Fruit fly (Drosophila melanogaster) whole organism, embryonic: ENCODE results near the gene Rnf146.
A peak's percentile ranks its signal among the peaks of the same experiment; 100 is the strongest.

Source experiments
- Atf-2 ChIP-seq: fragments of 200-800 bp; sonication (Bioruptor generic); optimal IDR thresholded peaks from 2 replicates; lab custom pipeline; 2016; ENCODE audit warnings: missing biosample characterization, missing genetic modification characterization
- CG11723 ChIP-seq: fragments of 200-800 bp; sonication (Bioruptor generic); optimal IDR thresholded peaks from 2 replicates; lab custom pipeline; 2017; ENCODE audit warnings: missing biosample characterization, mild to moderate bottlenecking, missing genetic modification characterization
- CG1832 ChIP-seq: fragments of 200-800 bp; sonication (Bioruptor generic); optimal IDR thresholded peaks from 2 replicates; lab custom pipeline; 2017; ENCODE audit warnings: missing biosample characterization, mild to moderate bottlenecking, missing genetic modification characterization, inconsistent platforms
- CG2120 ChIP-seq: fragments of 200-800 bp; sonication (Bioruptor generic); optimal IDR thresholded peaks from 3 replicates; lab custom pipeline; 2016; ENCODE audit warnings: missing biosample characterization, missing genetic modification characterization
- CG4282 ChIP-seq: fragments of 200-800 bp; sonication (Bioruptor generic); optimal IDR thresholded peaks from 2 replicates; lab custom pipeline; 2016; ENCODE audit warnings: missing biosample characterization, missing genetic modification characterization
- CG4617 ChIP-seq: fragments of 200-800 bp; sonication (Bioruptor generic); optimal IDR thresholded peaks from 3 replicates; lab custom pipeline; 2016; ENCODE audit warnings: missing biosample characterization, missing genetic modification characterization, borderline replicate concordance
- CG5953 ChIP-seq: fragments of 200-800 bp; sonication (Bioruptor generic); IDR thresholded peaks from 2 replicates; pipeline ENCODE4 v1.3.6; 2022; ENCODE audit warnings: missing biosample characterization, missing genetic modification characterization
- CG6765 ChIP-seq: fragments of 200-800 bp; sonication (Bioruptor generic); optimal IDR thresholded peaks from 3 replicates; lab custom pipeline; 2017; ENCODE audit warnings: missing biosample characterization, mild to moderate bottlenecking, missing genetic modification characterization
- CG7271 ChIP-seq: fragments of 200-800 bp; sonication (Bioruptor generic); optimal IDR thresholded peaks from 2 replicates; lab custom pipeline; 2018; ENCODE audit warnings: missing biosample characterization, mild to moderate bottlenecking, missing genetic modification characterization, moderate library complexity
- CG9437 ChIP-seq: fragments of 200-800 bp; sonication (Bioruptor generic); optimal IDR thresholded peaks from 2 replicates; lab custom pipeline; 2018; ENCODE audit warnings: missing biosample characterization, mild to moderate bottlenecking, missing genetic modification characterization
- CTCF ChIP-seq: fragments of 200-800 bp; sonication (Bioruptor generic); optimal IDR thresholded peaks from 2 replicates; lab custom pipeline; 2017; ENCODE audit warnings: missing biosample characterization, mild to moderate bottlenecking, missing genetic modification characterization, moderate library complexity
- Dip3 ChIP-seq: fragments of 200-800 bp; sonication (Bioruptor generic); optimal IDR thresholded peaks from 3 replicates; lab custom pipeline; 2016; ENCODE audit warnings: missing biosample characterization, missing genetic modification characterization
- Doc2 ChIP-seq: fragments of 200-800 bp; sonication (Bioruptor generic); IDR thresholded peaks from 2 replicates; pipeline ENCODE4 v1.3.6; 2022; ENCODE audit warnings: missing biosample characterization, missing genetic modification characterization
- Ets65A ChIP-seq: fragments of 200-800 bp; sonication (Bioruptor generic); peaks from one replicate; lab custom pipeline; 2016; ENCODE audit warnings: missing biosample characterization, missing genetic modification characterization
- Max ChIP-seq: fragments of 200-800 bp; sonication (Bioruptor generic); optimal IDR thresholded peaks from 2 replicates; lab custom pipeline; 2016; ENCODE audit warnings: missing biosample characterization, mild to moderate bottlenecking, missing genetic modification characterization
- Mrtf ChIP-seq: fragments of 200-800 bp; sonication (Bioruptor generic); IDR thresholded peaks from 3 replicates; pipeline ENCODE4 v1.3.6; 2022; ENCODE audit warnings: missing biosample characterization, missing genetic modification characterization
- Nf-YC ChIP-seq: fragments of 200-800 bp; optimal IDR thresholded peaks from 3 replicates; lab custom pipeline; 2019; ENCODE audit warnings: missing biosample characterization, mild to moderate bottlenecking, missing genetic modification characterization, moderate library complexity
- Optix ChIP-seq: fragments of 200-800 bp; sonication (Bioruptor generic); IDR thresholded peaks from 3 replicates; pipeline ENCODE4 v1.3.6; 2022; ENCODE audit warnings: missing biosample characterization, missing genetic modification characterization
- Pdp1 ChIP-seq, 2 experiments: fragments of 200-800 bp; sonication (Bioruptor generic); optimal IDR thresholded peaks; 3 replicates each; lab custom pipeline; 2016; ENCODE audit warnings: missing biosample characterization in 2 of 2, missing genetic modification characterization in 2 of 2, mild to moderate bottlenecking in 1 of 2, moderate library complexity in 1 of 2
- Ravus ChIP-seq: fragments of 200-800 bp; sonication (Bioruptor generic); IDR thresholded peaks from 2 replicates; pipeline ENCODE4 v1.3.6; 2022; ENCODE audit warnings: missing biosample characterization, missing genetic modification characterization
- Rfx ChIP-seq: fragments of 200-800 bp; sonication (Bioruptor generic); IDR thresholded peaks from 2 replicates; pipeline ENCODE4 v1.3.6; 2022; ENCODE audit warnings: missing biosample characterization, missing genetic modification characterization
- Scr ChIP-seq: fragments of 200-800 bp; sonication (Bioruptor generic); IDR thresholded peaks from 2 replicates; pipeline ENCODE4 v1.3.6; 2022; ENCODE audit warnings: missing biosample characterization, missing genetic modification characterization; ENCODE audit not compliant: partially characterized antibody
- Stat92E ChIP-seq, 3 experiments: fragments of >200 bp in 2 of 3; fragments of 200-800 bp in 1 of 3; sonication (Bioruptor generic) in 1 of 3; optimal IDR thresholded peaks; 2 replicates each; lab custom pipeline; 2017 to 2019; ENCODE audit warnings: missing biosample characterization in 3 of 3, missing genetic modification characterization in 3 of 3, mild to moderate bottlenecking in 1 of 3, moderate library complexity in 1 of 3
- Xrp1 ChIP-seq: fragments of 200-800 bp; sonication (Bioruptor generic); IDR thresholded peaks from 2 replicates; pipeline ENCODE4 v1.3.6; 2022; ENCODE audit warnings: missing biosample characterization, missing genetic modification characterization
- aop ChIP-seq: fragments of 200-800 bp; sonication (Bioruptor generic); IDR thresholded peaks from 2 replicates; pipeline ENCODE4 v1.3.6; 2022; ENCODE audit warnings: missing biosample characterization, missing genetic modification characterization
- bbx ChIP-seq: fragments of 200-800 bp; sonication (Bioruptor generic); IDR thresholded peaks from 2 replicates; pipeline ENCODE4 v1.3.6; 2022; ENCODE audit warnings: missing biosample characterization, missing genetic modification characterization; ENCODE audit not compliant: partially characterized antibody
- dpn ChIP-seq, 2 experiments: fragments of 200-800 bp; sonication (Bioruptor generic); optimal IDR thresholded peaks; 3 replicates each; lab custom pipeline; 2016; ENCODE audit warnings: missing biosample characterization in 2 of 2, missing genetic modification characterization in 2 of 2
- dysf ChIP-seq: fragments of 200-800 bp; sonication (Bioruptor generic); IDR thresholded peaks from 3 replicates; pipeline ENCODE4 v1.3.6; 2022; ENCODE audit warnings: missing biosample characterization, missing genetic modification characterization
- gem ChIP-seq: fragments of 200-800 bp; sonication (Bioruptor generic); optimal IDR thresholded peaks from 2 replicates; lab custom pipeline; 2019; ENCODE audit warnings: missing biosample characterization, mild to moderate bottlenecking, missing genetic modification characterization, moderate library complexity
- gro ChIP-seq: fragments of 200-800 bp; sonication (Bioruptor generic); optimal IDR thresholded peaks from 2 replicates; lab custom pipeline; 2016; ENCODE audit warnings: missing biosample characterization, missing genetic modification characterization
- insv ChIP-seq, 2 experiments: fragments of 200-800 bp; sonication (Bioruptor generic); optimal IDR thresholded peaks; 3 replicates each; lab custom pipeline; 2016 to 2018; ENCODE audit warnings: missing biosample characterization in 2 of 2, missing genetic modification characterization in 2 of 2
- inv ChIP-seq: fragments of 200-800 bp; sonication (Bioruptor generic); IDR thresholded peaks from 2 replicates; pipeline ENCODE4 v1.3.6; 2022; ENCODE audit warnings: missing biosample characterization, missing genetic modification characterization; ENCODE audit not compliant: partially characterized antibody
- onecut ChIP-seq: fragments of 200-800 bp; sonication (Bioruptor generic); IDR thresholded peaks from 2 replicates; pipeline ENCODE4 v1.3.6; 2022; ENCODE audit warnings: missing biosample characterization, missing genetic modification characterization
- phol ChIP-seq: fragments of 200-800 bp; sonication (Bioruptor generic); optimal IDR thresholded peaks from 3 replicates; lab custom pipeline; 2018; ENCODE audit warnings: missing biosample characterization, mild to moderate bottlenecking, missing genetic modification characterization, moderate library complexity
- pros ChIP-seq: fragments of 200-800 bp; sonication (Bioruptor generic); optimal IDR thresholded peaks from 3 replicates; lab custom pipeline; 2019; ENCODE audit warnings: missing biosample characterization, mild to moderate bottlenecking, missing genetic modification characterization, moderate library complexity
- scrt ChIP-seq: fragments of 200-800 bp; sonication (Bioruptor generic); optimal IDR thresholded peaks from 2 replicates; lab custom pipeline; 2018; ENCODE audit warnings: missing biosample characterization, mild to moderate bottlenecking, missing genetic modification characterization, moderate library complexity
- slou ChIP-seq: fragments of 200-800 bp; sonication (Bioruptor generic); optimal IDR thresholded peaks from 3 replicates; lab custom pipeline; 2016; ENCODE audit warnings: missing biosample characterization, missing genetic modification characterization
- sob ChIP-seq: fragments of 200-800 bp; sonication (Bioruptor generic); IDR thresholded peaks from 2 replicates; pipeline ENCODE4 v1.3.6; 2022; ENCODE audit warnings: missing biosample characterization, missing genetic modification characterization
- sqz ChIP-seq: fragments of 200-800 bp; sonication (Bioruptor generic); optimal IDR thresholded peaks from 3 replicates; lab custom pipeline; 2018; ENCODE audit warnings: missing biosample characterization, mild to moderate bottlenecking, missing genetic modification characterization
- sr ChIP-seq: fragments of 200-800 bp; sonication (Bioruptor generic); IDR thresholded peaks from 3 replicates; pipeline ENCODE4 v1.3.6; 2022; ENCODE audit warnings: missing biosample characterization, missing genetic modification characterization
- stc ChIP-seq: fragments of 200-800 bp; sonication (Bioruptor generic); IDR thresholded peaks from 2 replicates; pipeline ENCODE4 v1.3.6; 2022; ENCODE audit warnings: missing biosample characterization, missing genetic modification characterization
- stwl ChIP-seq: fragments of 200-800 bp; sonication (Bioruptor generic); optimal IDR thresholded peaks from 3 replicates; lab custom pipeline; 2018; ENCODE audit warnings: missing biosample characterization, mild to moderate bottlenecking, missing genetic modification characterization, moderate library complexity
- tgo ChIP-seq: fragments of 200-800 bp; sonication (Bioruptor generic); IDR thresholded peaks from 3 replicates; pipeline ENCODE4 v1.3.6; 2022; ENCODE audit warnings: missing biosample characterization, missing genetic modification characterization
- tll ChIP-seq, 2 experiments: fragments of 200-800 bp in 1 of 2; fragments of >200 bp in 1 of 2; sonication (Bioruptor generic) in 1 of 2; optimal IDR thresholded peaks; 2 replicates each; lab custom pipeline; 2017 to 2019; ENCODE audit warnings: missing biosample characterization in 2 of 2, missing genetic modification characterization in 2 of 2, mild to moderate bottlenecking in 1 of 2, moderate library complexity in 1 of 2
- toy ChIP-seq: fragments of 200-800 bp; sonication (Bioruptor generic); IDR thresholded peaks from 2 replicates; pipeline ENCODE4 v1.3.6; 2022; ENCODE audit warnings: missing biosample characterization, missing genetic modification characterization
- twi ChIP-seq: fragments of 200-800 bp; optimal IDR thresholded peaks from 2 replicates; lab custom pipeline; 2019; ENCODE audit warnings: missing biosample characterization, mild to moderate bottlenecking, missing genetic modification characterization, moderate library complexity
- vnd ChIP-seq: fragments of 200-800 bp; sonication (Bioruptor generic); IDR thresholded peaks from 3 replicates; pipeline ENCODE4 v1.3.6; 2022; ENCODE audit warnings: missing biosample characterization, missing genetic modification characterization; ENCODE audit not compliant: partially characterized antibody
- z ChIP-seq: fragments of 200-800 bp; sonication (Bioruptor generic); IDR thresholded peaks from 3 replicates; pipeline ENCODE4 v1.3.6; 2022; ENCODE audit warnings: missing biosample characterization, missing genetic modification characterization
- zfh1 ChIP-seq: fragments of 200-800 bp; sonication (Bioruptor generic); IDR thresholded peaks from 3 replicates; pipeline ENCODE4 v1.3.6; 2022; ENCODE audit warnings: missing biosample characterization, missing genetic modification characterization

Rnf146 gene

dm6 chr3L:19665059-19665626 lies 22.5 kb upstream of the Rnf146 start (continued):
- 0 out of 2 replicates have a peak, but pooled peaks have one; percentile 35 for TF ChIP-seq sob (GFP tag; lab: Robert Waterston, UW)
- no peak for TF ChIP-seq Mrtf (GFP tag; lab: Robert Waterston, UW)
- no peak for TF ChIP-seq CG4617
- no peak for TF ChIP-seq z (GFP tag; lab: Robert Waterston, UW)
- TF ChIP-seq Atf-2 (GFP tag; lab: Kevin White, UChicago): no peak
- TF ChIP-seq scrt: no peak
- no peak for TF ChIP-seq Max (GFP tag; lab: Kevin White, UChicago)
- no peak for TF ChIP-seq Doc2 (GFP tag; lab: Robert Waterston, UW)
- peak; percentile 85 for TF ChIP-seq Nf-YC (tag; lab: Kevin White, UChicago)
- no peak for TF ChIP-seq onecut (GFP tag; lab: Robert Waterston, UW)
- TF ChIP-seq tgo (GFP tag; lab: Robert Waterston, UW): peak; percentile 34; the same call in 1 of the 3 replicates
- TF ChIP-seq bbx (GFP tag; lab: Robert Waterston, UW): no peak
- no peak for TF ChIP-seq phol (tag; lab: Kevin White, UChicago)
- no peak for TF ChIP-seq Stat92E (GFP tag; optimal IDR thresholded peaks at IDR 0.05; lab: Kevin White, UChicago)
- TF ChIP-seq gem (tag; lab: Kevin White, UChicago): peak; percentile 19
- TF ChIP-seq CG2120 (GFP tag; lab: Kevin White, UChicago): peak; percentile 5
- 0 out of 3 replicates have a peak, but pooled peaks have one; percentile 4 for TF ChIP-seq zfh1
- TF ChIP-seq Xrp1: peak; percentile 29; the same call in 1 of the 2 replicates
- TF ChIP-seq tll (GFP tag; optimal IDR thresholded peaks at IDR 0.05; lab: Kevin White, UChicago): no peak
- TF ChIP-seq Ets65A (GFP tag; lab: Kevin White, UChicago): peak; percentile 11
- 0 out of 3 replicates have a peak, but pooled peaks have one; percentile 9 for TF ChIP-seq dysf (GFP tag; lab: Robert Waterston, UW)
- TF ChIP-seq slou (GFP tag; lab: Kevin White, UChicago): no peak
- peak; percentile 50 for TF ChIP-seq CG1832 (GFP tag; lab: Kevin White, UChicago)

dm6 chr3L:19663605-19664230 lies 21.1 kb upstream of the Rnf146 start, which contains the start of gene tey:
Gene tey (minus strand): TSS chr3L:19664104.
- TF ChIP-seq Optix (GFP tag; lab: Robert Waterston, UW): no peak
- TF ChIP-seq CG5953 (GFP tag; lab: Robert Waterston, UW): no peak
- no peak for TF ChIP-seq Dip3 (GFP tag; lab: Kevin White, UChicago)
- peak; percentile 12 for TF ChIP-seq twi (tag; lab: Kevin White, UChicago)
- TF ChIP-seq Ravus (GFP tag; lab: Robert Waterston, UW): no peak
- no peak for TF ChIP-seq stc (GFP tag; lab: Robert Waterston, UW)
- TF ChIP-seq Scr (GFP tag; lab: Robert Waterston, UW): no peak
- TF ChIP-seq inv (GFP tag; lab: Robert Waterston, UW): no peak
- TF ChIP-seq gro (GFP tag; lab: Kevin White, UChicago): no peak
- TF ChIP-seq CG7271 (tag; lab: Kevin White, UChicago): peak; percentile 11
- TF ChIP-seq z (GFP tag; lab: Robert Waterston, UW): no peak
- no peak for TF ChIP-seq aop (GFP tag; lab: Robert Waterston, UW)
- TF ChIP-seq toy: no peak
- TF ChIP-seq sqz (GFP tag; lab: Kevin White, UChicago): no peak
- no peak for TF ChIP-seq CG4282
- no peak for TF ChIP-seq CG6765 (GFP tag; lab: Kevin White, UChicago)
- peak; percentile 89 for TF ChIP-seq CG1832 (GFP tag; lab: Kevin White, UChicago)
- TF ChIP-seq dpn (GFP tag; optimal IDR thresholded peaks at IDR 0.05; lab: Kevin White, UChicago): no peak
- no peak for TF ChIP-seq Rfx (GFP tag; lab: Robert Waterston, UW)
- peak; percentile 43 for TF ChIP-seq pros (GFP tag; lab: Kevin White, UChicago)
- TF ChIP-seq CG9437: no peak
- TF ChIP-seq CG11723 (GFP tag; lab: Kevin White, UChicago): no peak
- no peak for TF ChIP-seq vnd (GFP tag; lab: Robert Waterston, UW)
- TF ChIP-seq stwl (tag; lab: Kevin White, UChicago): no peak
- TF ChIP-seq Pdp1 (GFP tag; optimal IDR thresholded peaks at IDR 0.05; lab: Kevin White, UChicago): no peak
- TF ChIP-seq CTCF (GFP tag; lab: Kevin White, UChicago): no peak
- TF ChIP-seq sr (GFP tag; lab: Robert Waterston, UW): peak; percentile 56; the same call in 2 of the 3 replicates
- TF ChIP-seq insv (GFP tag; optimal IDR thresholded peaks at IDR 0.05; lab: Kevin White, UChicago): peak in 1 of 2 experiments; percentile 79
